Worm (Caenorhabditis elegans) whole organism, young adult: Measurements from ENCODE around the gene Y66C5A.2.
A peak's percentile ranks its signal among the peaks of the same experiment; 100 is the strongest.

ENCODE experiments used
- D2030.7 ChIP-seq: fragments of 200-800 bp; sonication (Bioruptor generic); IDR thresholded peaks from 2 replicates; pipeline ENCODE4 v1.3.6; 2022; ENCODE audit warnings: missing genetic modification reagents, missing genetic modification characterization, missing compliant biosample characterization
- F10E7.11 ChIP-seq: sonication (generic microtip); optimal IDR thresholded peaks from 2 replicates; lab custom pipeline; 2017; ENCODE audit warnings: mild to moderate bottlenecking, missing genetic modification characterization, moderate library complexity, missing compliant biosample characterization
- F23B12.7 ChIP-seq: sonication (generic microtip); optimal IDR thresholded peaks from 2 replicates; lab custom pipeline; 2017; ENCODE audit warnings: missing genetic modification characterization, mild to moderate bottlenecking, missing compliant biosample characterization, antibody characterized with exemption, moderate library complexity; ENCODE audit not compliant: insufficient read depth
- F52B5.7 ChIP-seq: sonication (generic microtip); optimal IDR thresholded peaks from 2 replicates; lab custom pipeline; 2016; ENCODE audit warnings: mild to moderate bottlenecking, missing genetic modification characterization, missing compliant biosample characterization
- F55B11.4 ChIP-seq: sonication (generic microtip); optimal IDR thresholded peaks from 2 replicates; lab custom pipeline; 2016; ENCODE audit warnings: missing compliant biosample characterization, missing genetic modification characterization, borderline replicate concordance; ENCODE audit not compliant: insufficient read depth
- K11D2.4 ChIP-seq: fragments of 200-800 bp; sonication (Bioruptor generic); IDR thresholded peaks from 2 replicates; pipeline ENCODE4 v1.3.6; 2022; ENCODE audit warnings: missing genetic modification reagents, missing genetic modification characterization, missing compliant biosample characterization
- K12H6.12 ChIP-seq: fragments of 200-800 bp; sonication (Bioruptor generic); optimal IDR thresholded peaks from 2 replicates; lab custom pipeline; 2018; ENCODE audit warnings: mild to moderate bottlenecking, missing genetic modification characterization, missing compliant biosample characterization
- T07F8.4 ChIP-seq: sonication (generic microtip); optimal IDR thresholded peaks from 2 replicates; lab custom pipeline; 2016; ENCODE audit warnings: mild to moderate bottlenecking, missing genetic modification characterization, moderate library complexity, missing compliant biosample characterization
- Y53G8AR.9 ChIP-seq: fragments of 200-800 bp; sonication (Bioruptor generic); conservative IDR thresholded peaks from 2 replicates; pipeline ENCODE4 v1.3.6; 2022; ENCODE audit warnings: missing genetic modification reagents, missing genetic modification characterization, missing compliant biosample characterization
- Y67H2A.10 ChIP-seq: fragments of 200-800 bp; sonication (Bioruptor generic); conservative IDR thresholded peaks from 2 replicates; pipeline ENCODE4 v1.3.6; 2022; ENCODE audit warnings: missing genetic modification reagents, missing genetic modification characterization, missing compliant biosample characterization
- Y95B8A.8 ChIP-seq: fragments of 200-800 bp; sonication (Bioruptor generic); IDR thresholded peaks from 2 replicates; pipeline ENCODE4 v1.3.6; 2022; ENCODE audit warnings: missing genetic modification reagents, missing genetic modification characterization, missing compliant biosample characterization
- ZK185.1 ChIP-seq: sonication (generic microtip); optimal IDR thresholded peaks from 2 replicates; lab custom pipeline; 2016; ENCODE audit warnings: mild to moderate bottlenecking, missing genetic modification characterization, missing compliant biosample characterization; ENCODE audit not compliant: poor library complexity, severe bottlenecking
- akir-1 ChIP-seq: fragments of 200-800 bp; sonication (Bioruptor generic); optimal IDR thresholded peaks from 2 replicates; lab custom pipeline; 2018; ENCODE audit warnings: mild to moderate bottlenecking, missing genetic modification characterization, moderate library complexity, missing compliant biosample characterization
- ama-1 ChIP-seq, 3 experiments: fragments of 150-350 bp in 1 of 3; sonication (generic microtip) in 2 of 3; optimal IDR thresholded peaks; 2 replicates each; lab custom pipeline; 2014 to 2018; ENCODE audit warnings: missing biosample characterization in 2 of 3, missing genetic modification characterization in 2 of 3, missing genetic modification reagents in 2 of 3
- aptf-2 ChIP-seq: fragments of 200-800 bp; sonication (Bioruptor generic); conservative IDR thresholded peaks from 2 replicates; pipeline ENCODE4 v1.3.6; 2022; ENCODE audit warnings: missing genetic modification reagents, missing genetic modification characterization, missing compliant biosample characterization
- attf-5 ChIP-seq: fragments of 200-800 bp; sonication (Bioruptor generic); optimal IDR thresholded peaks from 2 replicates; lab custom pipeline; 2018; ENCODE audit warnings: mild to moderate bottlenecking, missing genetic modification characterization, missing compliant biosample characterization
- cebp-2 ChIP-seq: fragments of 200-800 bp; sonication (Bioruptor generic); IDR thresholded peaks from 2 replicates; pipeline ENCODE4 v1.3.6; 2022; ENCODE audit warnings: missing genetic modification characterization, missing compliant biosample characterization
- ceh-100 ChIP-seq: fragments of 200-800 bp; sonication (Bioruptor generic); IDR thresholded peaks from 2 replicates; pipeline ENCODE4 v1.3.6; 2022; ENCODE audit warnings: missing genetic modification reagents, missing genetic modification characterization, missing compliant biosample characterization
- ceh-79 ChIP-seq: sonication (generic microtip); optimal IDR thresholded peaks from 2 replicates; lab custom pipeline; 2017; ENCODE audit warnings: mild to moderate bottlenecking, missing genetic modification characterization, missing compliant biosample characterization
- ceh-91 ChIP-seq: fragments of 200-800 bp; sonication (Bioruptor generic); IDR thresholded peaks from 2 replicates; pipeline ENCODE4 v1.3.6; 2022; ENCODE audit warnings: missing genetic modification reagents, missing genetic modification characterization, missing compliant biosample characterization
- chd-7 ChIP-seq: sonication (generic microtip); optimal IDR thresholded peaks from 2 replicates; lab custom pipeline; 2016; ENCODE audit warnings: mild to moderate bottlenecking, missing genetic modification characterization, moderate library complexity, missing compliant biosample characterization
- die-1 ChIP-seq: sonication (generic microtip); optimal IDR thresholded peaks from 2 replicates; lab custom pipeline; 2016; ENCODE audit warnings: missing genotype, mild to moderate bottlenecking, missing genetic modification characterization, missing compliant biosample characterization
- dpl-1 ChIP-seq: fragments of 150-350 bp; optimal IDR thresholded peaks from 2 replicates; lab custom pipeline; 2014; ENCODE audit warnings: missing biosample characterization, missing genetic modification reagents, missing genetic modification characterization
- efl-1 ChIP-seq: fragments of 150-350 bp; optimal IDR thresholded peaks from 2 replicates; lab custom pipeline; 2014; ENCODE audit warnings: missing biosample characterization, missing genetic modification reagents, missing genetic modification characterization
- egl-18 ChIP-seq: fragments of 200-800 bp; sonication (Bioruptor generic); IDR thresholded peaks from 2 replicates; pipeline ENCODE4 v1.3.6; 2022; ENCODE audit warnings: missing genetic modification reagents, missing genetic modification characterization, missing compliant biosample characterization
- ekl-4 ChIP-seq: fragments of 200-800 bp; sonication (Bioruptor generic); IDR thresholded peaks from 2 replicates; pipeline ENCODE4 v1.3.6; 2022; ENCODE audit warnings: missing genetic modification reagents, missing genetic modification characterization, missing compliant biosample characterization
- ets-4 ChIP-seq: fragments of 200-800 bp; sonication (Bioruptor generic); optimal IDR thresholded peaks from 2 replicates; lab custom pipeline; 2018; ENCODE audit warnings: mild to moderate bottlenecking, missing genetic modification characterization, missing compliant biosample characterization
- him-1 ChIP-seq: sonication (generic microtip); optimal IDR thresholded peaks from 2 replicates; lab custom pipeline; 2016; ENCODE audit warnings: missing genotype, missing genetic modification reagents, missing genetic modification characterization, missing compliant biosample characterization
- hlh-26 ChIP-seq: fragments of 200-800 bp; sonication (Bioruptor generic); conservative IDR thresholded peaks from 2 replicates; pipeline ENCODE4 v1.3.6; 2022; ENCODE audit warnings: missing genetic modification reagents, missing genetic modification characterization, missing compliant biosample characterization
- hmg-1.2 ChIP-seq: fragments of 200-800 bp; sonication (Bioruptor generic); IDR thresholded peaks from 2 replicates; pipeline ENCODE4 v1.3.6; 2022; ENCODE audit warnings: missing genetic modification reagents, missing genetic modification characterization, missing compliant biosample characterization
- hmg-20 ChIP-seq: fragments of 200-800 bp; sonication (Bioruptor generic); IDR thresholded peaks from 2 replicates; pipeline ENCODE4 v1.3.6; 2022; ENCODE audit warnings: missing genetic modification reagents, missing genetic modification characterization, missing compliant biosample characterization
- let-526 ChIP-seq: fragments of 200-800 bp; sonication (Bioruptor generic); IDR thresholded peaks from 2 replicates; pipeline ENCODE4 v1.3.6; 2022; ENCODE audit warnings: missing genetic modification reagents, missing genetic modification characterization, missing compliant biosample characterization
- lsy-27 ChIP-seq: sonication (generic microtip); optimal IDR thresholded peaks from 2 replicates; lab custom pipeline; 2017; ENCODE audit warnings: missing genetic modification characterization, mild to moderate bottlenecking, missing compliant biosample characterization, antibody characterized with exemption, missing genotype, borderline replicate concordance; ENCODE audit not compliant: insufficient read depth
- madf-10 ChIP-seq: sonication (generic microtip); optimal IDR thresholded peaks from 2 replicates; lab custom pipeline; 2016; ENCODE audit warnings: mild to moderate bottlenecking, missing genetic modification characterization, missing compliant biosample characterization
- madf-3 ChIP-seq: fragments of 200-800 bp; sonication (Bioruptor generic); IDR thresholded peaks from 2 replicates; pipeline ENCODE4 v1.3.6; 2022; ENCODE audit warnings: missing genetic modification reagents, missing genetic modification characterization, missing compliant biosample characterization
- mcd-1 ChIP-seq: fragments of 200-800 bp; sonication (Bioruptor generic); IDR thresholded peaks from 2 replicates; pipeline ENCODE4 v1.3.6; 2022; ENCODE audit warnings: missing genetic modification reagents, missing genetic modification characterization, missing compliant biosample characterization
- mes-4 ChIP-seq: sonication (generic microtip); optimal IDR thresholded peaks from 2 replicates; lab custom pipeline; 2016; ENCODE audit warnings: missing genotype, missing genetic modification characterization, missing compliant biosample characterization
- nfya-2 ChIP-seq: fragments of 200-800 bp; sonication (Bioruptor generic); IDR thresholded peaks from 2 replicates; pipeline ENCODE4 v1.3.6; 2022; ENCODE audit warnings: missing genetic modification reagents, missing genetic modification characterization, missing compliant biosample characterization
- nhr-179 ChIP-seq: sonication (generic microtip); optimal IDR thresholded peaks from 2 replicates; lab custom pipeline; 2016; ENCODE audit warnings: mild to moderate bottlenecking, missing genetic modification characterization, missing compliant biosample characterization
- nhr-27 ChIP-seq: fragments of 200-800 bp; sonication (Bioruptor generic); optimal IDR thresholded peaks from 2 replicates; lab custom pipeline; 2018; ENCODE audit warnings: mild to moderate bottlenecking, missing genetic modification characterization, moderate library complexity, missing compliant biosample characterization
- nhr-80 ChIP-seq: sonication (generic microtip); optimal IDR thresholded peaks from 2 replicates; lab custom pipeline; 2016; ENCODE audit warnings: missing genetic modification characterization, missing compliant biosample characterization
- nhr-90 ChIP-seq: sonication (generic microtip); optimal IDR thresholded peaks from 2 replicates; lab custom pipeline; 2016; ENCODE audit warnings: missing genotype, mild to moderate bottlenecking, missing genetic modification characterization, missing compliant biosample characterization
- pbrm-1 ChIP-seq: fragments of 200-800 bp; sonication (Bioruptor generic); IDR thresholded peaks from 2 replicates; pipeline ENCODE4 v1.3.6; 2022; ENCODE audit warnings: missing genetic modification reagents, missing genetic modification characterization, missing compliant biosample characterization
- rec-8 ChIP-seq, 2 experiments: sonication (generic microtip); optimal IDR thresholded peaks; 2 replicates each; lab custom pipeline; 2016; ENCODE audit warnings: mild to moderate bottlenecking in 2 of 2, missing genetic modification characterization in 2 of 2, missing genetic modification reagents in 2 of 2, missing genotype in 2 of 2, missing biosample characterization in 1 of 2, missing compliant biosample characterization in 1 of 2, moderate library complexity in 1 of 2
- sea-2 ChIP-seq: fragments of 200-800 bp; sonication (Bioruptor generic); IDR thresholded peaks from 2 replicates; pipeline ENCODE4 v1.3.6; 2022; ENCODE audit warnings: missing genetic modification characterization, missing compliant biosample characterization
- snpc-3.4 ChIP-seq: sonication (generic microtip); optimal IDR thresholded peaks from 2 replicates; lab custom pipeline; 2017; ENCODE audit warnings: missing genetic modification characterization, mild to moderate bottlenecking, missing compliant biosample characterization, antibody characterized with exemption, moderate library complexity, missing genotype, missing genetic modification reagents
- tlf-1 ChIP-seq: fragments of 200-800 bp; sonication (Bioruptor generic); optimal IDR thresholded peaks from 2 replicates; lab custom pipeline; 2018; ENCODE audit warnings: mild to moderate bottlenecking, missing genetic modification characterization, missing compliant biosample characterization
- unc-62 ChIP-seq: fragments of 150-350 bp; optimal IDR thresholded peaks from 2 replicates; lab custom pipeline; 2014; ENCODE audit warnings: missing biosample characterization, missing genetic modification reagents, missing genetic modification characterization
- ztf-26 ChIP-seq: sonication (generic microtip); optimal IDR thresholded peaks from 2 replicates; lab custom pipeline; 2017; ENCODE audit warnings: missing genetic modification characterization, missing compliant biosample characterization

The Y66C5A.2 gene

DNA sequence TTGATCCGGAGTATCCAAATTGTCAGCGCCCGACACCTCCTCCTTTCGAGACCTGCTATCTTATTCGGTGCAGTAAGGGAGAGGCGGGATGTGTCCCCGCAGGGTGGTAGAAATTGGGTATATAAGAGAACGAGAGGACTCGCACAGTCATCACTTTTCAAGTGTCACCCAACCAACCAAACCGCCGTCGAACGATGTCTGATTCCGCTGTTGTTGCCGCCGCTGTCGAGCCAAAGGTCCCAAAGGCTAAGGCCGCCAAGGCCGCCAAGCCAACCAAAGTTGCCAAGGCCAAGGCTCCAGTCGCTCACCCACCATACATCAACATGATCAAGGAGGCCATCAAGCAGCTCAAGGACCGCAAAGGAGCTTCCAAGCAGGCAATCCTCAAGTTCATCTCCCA lies 29.4 kb downstream of the Y66C5A.2 start, which contains the start of gene his-24:
Gene his-24 (plus strand): TSS at position 150 of the 400 bp plus-strand sequence.
- TF ChIP-seq K11D2.4 (GFP tag; lab: Robert Waterston, UW) (peak; percentile 62), nfya-2 (GFP tag; lab: Robert Waterston, UW) (no peak), mes-4 (tag; lab: Kevin White, UChicago) (no peak), madf-3 (GFP tag; lab: Robert Waterston, UW) (no peak), ceh-100 (GFP tag; lab: Robert Waterston, UW) (no peak), hmg-1.2 (GFP tag; lab: Robert Waterston, UW) (peak; percentile 35; the same call in 1 of the 2 replicates), attf-5 (GFP tag; lab: Kevin White, UChicago) (no peak), cebp-2 (GFP tag; lab: Robert Waterston, UW) (no peak), Y67H2A.10 (GFP tag; lab: Robert Waterston, UW) (no peak), him-1 (tag; lab: Kevin White, UChicago) (no peak), efl-1 (no peak), Y53G8AR.9 (GFP tag; lab: Robert Waterston, UW) (no peak), K12H6.12 (peak; percentile 64), ztf-26 (no peak), pbrm-1 (GFP tag; lab: Robert Waterston, UW) (peak; percentile 97), F55B11.4 (no peak), nhr-179 (no peak), ekl-4 (GFP tag; lab: Robert Waterston, UW) (no peak; the same call in 1 of the 2 replicates), madf-10 (tag; lab: Kevin White, UChicago) (no peak), hmg-20 (GFP tag; lab: Robert Waterston, UW) (no peak), aptf-2 (GFP tag; lab: Robert Waterston, UW) (no peak), snpc-3.4 (tag; lab: Kevin White, UChicago) (no peak), tlf-1 (GFP tag; lab: Kevin White, UChicago) (no peak), Y95B8A.8 (GFP tag; lab: Robert Waterston, UW) (no peak), ZK185.1 (no peak), T07F8.4 (tag; lab: Kevin White, UChicago) (no peak), lsy-27 (tag; lab: Kevin White, UChicago) (no peak), rec-8 (tag; optimal IDR thresholded peaks at IDR 0.05; lab: Kevin White, UChicago) (no peak), D2030.7 (GFP tag; lab: Robert Waterston, UW) (no peak), egl-18 (GFP tag; lab: Robert Waterston, UW) (peak; percentile 5; the same call in 1 of the 2 replicates), chd-7 (tag; lab: Kevin White, UChicago) (peak; percentile 16), unc-62 (GFP tag; lab: Kevin White, UChicago) (no peak), mcd-1 (peak; percentile 44; the same call in 1 of the 2 replicates), let-526 (GFP tag; lab: Robert Waterston, UW) (0 out of 2 replicates have a peak, but pooled peaks have one; percentile 11), ama-1 (optimal IDR thresholded peaks at IDR 0.05; lab: Kevin White, UChicago) (peak; percentile 24), ama-1 (GFP tag; optimal IDR thresholded peaks at IDR 0.05; lab: Kevin White, UChicago) (no peak), hlh-26 (GFP tag; lab: Robert Waterston, UW) (no peak), die-1 (tag; lab: Kevin White, UChicago) (no peak), ets-4 (no peak), dpl-1 (GFP tag; lab: Kevin White, UChicago) (no peak), F23B12.7 (tag; lab: Kevin White, UChicago) (peak; percentile 36), ceh-91 (no peak), nhr-80 (peak; percentile 37), nhr-27 (tag; lab: Kevin White, UChicago) (no peak), sea-2 (no peak), akir-1 (GFP tag; lab: Kevin White, UChicago) (no peak), nhr-90 (tag; lab: Kevin White, UChicago) (no peak), F52B5.7 (tag; lab: Kevin White, UChicago) (no peak), ceh-79 (no peak), F10E7.11 (tag; lab: Kevin White, UChicago) (no peak)
